Fruit fly (Drosophila melanogaster) whole organism, embryonic: ENCODE results near the gene CG8641.
A peak's percentile ranks its signal among the peaks of the same experiment; 100 is the strongest.

ENCODE experiments used
- Blimp-1 ChIP-seq: fragments of 200-800 bp; sonication (Bioruptor generic); optimal IDR thresholded peaks from 3 replicates; lab custom pipeline; 2018; ENCODE audit warnings: missing biosample characterization, missing genetic modification characterization, mild to moderate bottlenecking, moderate library complexity, missing genetic modification reagents
- CG11504 ChIP-seq: fragments of 200-800 bp; sonication (Bioruptor generic); optimal IDR thresholded peaks from 3 replicates; lab custom pipeline; 2019; ENCODE audit warnings: missing biosample characterization, mild to moderate bottlenecking, missing genetic modification characterization, moderate library complexity
- CG12071 ChIP-seq: fragments of 200-800 bp; sonication (Bioruptor generic); optimal IDR thresholded peaks from 3 replicates; lab custom pipeline; 2018; ENCODE audit warnings: missing biosample characterization, mild to moderate bottlenecking, missing genetic modification characterization
- CG13287 ChIP-seq: fragments of 200-800 bp; sonication (Bioruptor generic); IDR thresholded peaks from 2 replicates; pipeline ENCODE4 v1.3.6; 2022; ENCODE audit warnings: missing biosample characterization, missing genetic modification characterization; ENCODE audit not compliant: partially characterized antibody
- CG15269 ChIP-seq: fragments of 200-800 bp; sonication (Bioruptor generic); optimal IDR thresholded peaks from 2 replicates; lab custom pipeline; 2018; ENCODE audit warnings: missing biosample characterization, mild to moderate bottlenecking, missing genetic modification characterization, moderate library complexity
- CG17802 ChIP-seq: fragments of 200-800 bp; sonication (Bioruptor generic); optimal IDR thresholded peaks from 2 replicates; lab custom pipeline; 2018; ENCODE audit warnings: missing biosample characterization, mild to moderate bottlenecking, missing genetic modification characterization, moderate library complexity
- CG2712 ChIP-seq: fragments of 200-800 bp; optimal IDR thresholded peaks from 3 replicates; lab custom pipeline; 2019; ENCODE audit warnings: missing biosample characterization, mild to moderate bottlenecking, missing genetic modification characterization, moderate library complexity
- CG2889 ChIP-seq: fragments of 200-800 bp; sonication (Bioruptor generic); IDR thresholded peaks from 3 replicates; pipeline ENCODE4 v1.3.6; 2022; ENCODE audit warnings: missing biosample characterization, missing genetic modification characterization
- CG3407 ChIP-seq: fragments of 200-800 bp; sonication (Bioruptor generic); optimal IDR thresholded peaks from 2 replicates; lab custom pipeline; 2018; ENCODE audit warnings: missing biosample characterization, mild to moderate bottlenecking, missing genetic modification characterization
- CG7786 ChIP-seq: fragments of 200-800 bp; sonication (Bioruptor generic); optimal IDR thresholded peaks from 2 replicates; lab custom pipeline; 2016; ENCODE audit warnings: missing biosample characterization, missing genetic modification characterization
- CG7839 ChIP-seq: fragments of 200-800 bp; sonication (Bioruptor generic); optimal IDR thresholded peaks from 3 replicates; lab custom pipeline; 2018; ENCODE audit warnings: missing biosample characterization, mild to moderate bottlenecking, missing genetic modification characterization, moderate library complexity
- D19A ChIP-seq: fragments of 200-800 bp; optimal IDR thresholded peaks from 3 replicates; lab custom pipeline; 2019; ENCODE audit warnings: missing biosample characterization, mild to moderate bottlenecking, missing genetic modification characterization, moderate library complexity
- Ets65A ChIP-seq: fragments of 200-800 bp; sonication (Bioruptor generic); peaks from one replicate; lab custom pipeline; 2016; ENCODE audit warnings: missing biosample characterization, missing genetic modification characterization
- Fer2 ChIP-seq: fragments of 200-800 bp; sonication (Bioruptor generic); optimal IDR thresholded peaks from 2 replicates; lab custom pipeline; 2018; ENCODE audit warnings: missing biosample characterization, mild to moderate bottlenecking, missing genetic modification characterization, moderate library complexity
- NC2α ChIP-seq: fragments of 200-800 bp; sonication (Bioruptor generic); optimal IDR thresholded peaks from 2 replicates; lab custom pipeline; 2016; ENCODE audit warnings: missing biosample characterization, missing genetic modification characterization
- NFAT ChIP-seq: fragments of 200-800 bp; sonication (Bioruptor generic); IDR thresholded peaks from 2 replicates; pipeline ENCODE4 v1.3.6; 2022; ENCODE audit warnings: missing biosample characterization, missing genetic modification characterization
- Ptx1 ChIP-seq: fragments of 200-800 bp; sonication (Bioruptor generic); IDR thresholded peaks from 2 replicates; pipeline ENCODE4 v1.3.6; 2022; ENCODE audit warnings: missing biosample characterization, missing genetic modification characterization
- Sox102F ChIP-seq: fragments of 200-800 bp; sonication (Bioruptor generic); optimal IDR thresholded peaks from 2 replicates; lab custom pipeline; 2018; ENCODE audit warnings: missing biosample characterization, mild to moderate bottlenecking, missing genetic modification characterization, moderate library complexity
- Usf ChIP-seq: fragments of 200-800 bp; sonication (Bioruptor generic); optimal IDR thresholded peaks from 2 replicates; lab custom pipeline; 2017; ENCODE audit warnings: missing genotype, missing biosample characterization, missing genetic modification characterization
- ap ChIP-seq: fragments of 200-800 bp; sonication (Bioruptor generic); IDR thresholded peaks from 2 replicates; pipeline ENCODE4 v1.3.6; 2022; ENCODE audit warnings: missing biosample characterization, missing genetic modification characterization
- bsh ChIP-seq, 2 experiments: fragments of 200-800 bp; sonication (Bioruptor generic); optimal IDR thresholded peaks; 2 replicates each; lab custom pipeline; 2017 to 2018; ENCODE audit warnings: mild to moderate bottlenecking in 2 of 2, missing biosample characterization in 2 of 2, missing genetic modification characterization in 2 of 2, moderate library complexity in 1 of 2
- croc ChIP-seq: fragments of 200-800 bp; sonication (Bioruptor generic); conservative IDR thresholded peaks from 3 replicates; pipeline ENCODE4 v1.3.6; 2022; ENCODE audit warnings: missing biosample characterization, missing genetic modification characterization
- cwo ChIP-seq: fragments of 200-800 bp; sonication (Bioruptor generic); optimal IDR thresholded peaks from 3 replicates; lab custom pipeline; 2017; ENCODE audit warnings: missing biosample characterization, missing genetic modification characterization, mild to moderate bottlenecking, moderate library complexity, missing genetic modification reagents
- dpn ChIP-seq, 2 experiments: fragments of 200-800 bp; sonication (Bioruptor generic); optimal IDR thresholded peaks; 3 replicates each; lab custom pipeline; 2016; ENCODE audit warnings: missing biosample characterization in 2 of 2, missing genetic modification characterization in 2 of 2
- fd102C ChIP-seq: fragments of 200-800 bp; sonication (Bioruptor generic); optimal IDR thresholded peaks from 2 replicates; lab custom pipeline; 2018; ENCODE audit warnings: missing biosample characterization, mild to moderate bottlenecking, missing genetic modification characterization, moderate library complexity
- gem ChIP-seq: fragments of 200-800 bp; sonication (Bioruptor generic); optimal IDR thresholded peaks from 2 replicates; lab custom pipeline; 2019; ENCODE audit warnings: missing biosample characterization, mild to moderate bottlenecking, missing genetic modification characterization, moderate library complexity
- hkb ChIP-seq, 2 experiments: fragments of 200-800 bp in 1 of 2; fragments of >200 bp in 1 of 2; sonication (Bioruptor generic) in 1 of 2; IDR thresholded peaks in 1 of 2; optimal IDR thresholded peaks in 1 of 2; 2 replicates each; pipeline versions ENCODE4 v1.3.6 to Lab custom; 2017 to 2022; ENCODE audit warnings: missing biosample characterization in 1 of 2, missing genetic modification characterization in 1 of 2
- lab ChIP-seq: fragments of 200-800 bp; sonication (Bioruptor generic); optimal IDR thresholded peaks from 3 replicates; lab custom pipeline; 2017; ENCODE audit warnings: missing biosample characterization, missing genetic modification characterization, mild to moderate bottlenecking, moderate library complexity, missing genetic modification reagents
- nmo ChIP-seq: fragments of 200-800 bp; sonication (Bioruptor generic); optimal IDR thresholded peaks from 2 replicates; lab custom pipeline; 2018; ENCODE audit warnings: missing biosample characterization, mild to moderate bottlenecking, missing genetic modification characterization, moderate library complexity
- oc ChIP-seq: fragments of 200-800 bp; sonication (Bioruptor generic); optimal IDR thresholded peaks from 2 replicates; lab custom pipeline; 2018; ENCODE audit warnings: missing biosample characterization, mild to moderate bottlenecking, missing genetic modification characterization, moderate library complexity
- ro ChIP-seq: fragments of 200-800 bp; sonication (Bioruptor generic); IDR thresholded peaks from 2 replicates; pipeline ENCODE4 v1.3.6; 2022; ENCODE audit warnings: missing biosample characterization, missing genetic modification characterization
- sens ChIP-seq: fragments of 200-800 bp; sonication (Bioruptor generic); peaks from one replicate; lab custom pipeline; 2016; ENCODE audit warnings: missing biosample characterization, missing genetic modification characterization
- sens-2 ChIP-seq: fragments of 200-800 bp; sonication (Bioruptor generic); IDR thresholded peaks from 2 replicates; pipeline ENCODE4 v1.3.6; 2022; ENCODE audit warnings: missing biosample characterization, missing genetic modification characterization
- sisA ChIP-seq: fragments of 200-800 bp; sonication (Bioruptor generic); IDR thresholded peaks from 2 replicates; pipeline ENCODE4 v1.3.6; 2022; ENCODE audit warnings: missing biosample characterization, missing genetic modification characterization
- ttk ChIP-seq: fragments of 200-800 bp; sonication (Bioruptor generic); IDR thresholded peaks from 2 replicates; pipeline ENCODE4 v2.1.2; 2022; ENCODE audit warnings: missing biosample characterization, missing genetic modification characterization
- unpg ChIP-seq: fragments of 200-800 bp; sonication (Bioruptor generic); optimal IDR thresholded peaks from 3 replicates; lab custom pipeline; 2018; ENCODE audit warnings: missing biosample characterization, mild to moderate bottlenecking, missing genetic modification characterization, moderate library complexity

The CG8641 gene

DNA sequence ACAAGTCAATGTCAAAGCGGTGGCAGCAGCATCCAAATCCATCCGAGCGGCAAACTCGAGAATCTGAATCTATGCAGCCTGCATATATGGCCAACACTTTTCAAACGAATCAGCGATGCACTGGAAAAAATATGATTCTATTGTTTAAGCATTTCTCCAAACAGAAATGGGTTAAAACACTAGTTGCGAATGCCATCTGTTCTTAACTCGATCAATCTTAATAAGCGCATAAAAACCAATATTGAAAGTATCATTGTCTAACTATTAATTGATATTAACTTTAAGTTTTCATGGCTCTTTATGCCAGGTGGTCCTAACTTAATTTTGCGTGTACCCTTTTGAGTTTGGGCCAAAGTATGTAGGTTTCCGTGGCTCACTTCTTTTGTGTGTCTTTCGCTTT is 28.4 kb upstream of the CG8641 start (continued):
- TF ChIP-seq CG2712 (tag; lab: Kevin White, UChicago) (peak; percentile 17), CG12071 (no peak), CG13287 (GFP tag; lab: Robert Waterston, UW) (no peak), CG17802 (no peak), CG7786 (GFP tag; lab: Kevin White, UChicago) (no peak), hkb (optimal IDR thresholded peaks at IDR 0.05; lab: Kevin White, UChicago) (no peak), hkb (GFP tag; IDR thresholded peaks at IDR 0.05; lab: Robert Waterston, UW) (peak; percentile 31; the same call in 1 of the 2 replicates), NFAT (GFP tag; lab: Robert Waterston, UW) (no peak), CG15269 (tag; lab: Kevin White, UChicago) (peak; percentile 21), CG11504 (tag; lab: Kevin White, UChicago) (peak; percentile 59), gem (tag; lab: Kevin White, UChicago) (peak; percentile 45), CG7839 (tag; lab: Kevin White, UChicago) (peak; percentile 8), Sox102F (GFP tag; lab: Kevin White, UChicago) (peak; percentile 49), sisA (GFP tag; lab: Robert Waterston, UW) (0 out of 2 replicates have a peak, but pooled peaks have one; percentile 8), sens (GFP tag; lab: Kevin White, UChicago) (peak; percentile 64), Ptx1 (GFP tag; lab: Robert Waterston, UW) (peak; percentile 33; the same call in 1 of the 2 replicates), nmo (GFP tag; lab: Kevin White, UChicago) (peak; percentile 3), sens-2 (GFP tag; lab: Robert Waterston, UW) (no peak), NC2α (GFP tag; lab: Kevin White, UChicago) (no peak), CG3407 (peak; percentile 3), ro (GFP tag; lab: Robert Waterston, UW) (no peak), Usf (no peak), ttk (GFP tag; lab: Robert Waterston, UW) (no peak), dpn (GFP tag; optimal IDR thresholded peaks at IDR 0.05; lab: Kevin White, UChicago) (no peak), ap (GFP tag; lab: Robert Waterston, UW) (no peak), bsh (GFP tag; optimal IDR thresholded peaks at IDR 0.05; lab: Kevin White, UChicago) (peak in 1 of 2 experiments; percentile 37), fd102C (GFP tag; lab: Kevin White, UChicago) (no peak), oc (tag; lab: Kevin White, UChicago) (no peak), Blimp-1 (GFP tag; lab: Kevin White, UChicago) (peak; percentile 42), Fer2 (tag; lab: Kevin White, UChicago) (no peak), croc (GFP tag; lab: Robert Waterston, UW) (no peak), lab (GFP tag; lab: Kevin White, UChicago) (peak; percentile 2)

DNA sequence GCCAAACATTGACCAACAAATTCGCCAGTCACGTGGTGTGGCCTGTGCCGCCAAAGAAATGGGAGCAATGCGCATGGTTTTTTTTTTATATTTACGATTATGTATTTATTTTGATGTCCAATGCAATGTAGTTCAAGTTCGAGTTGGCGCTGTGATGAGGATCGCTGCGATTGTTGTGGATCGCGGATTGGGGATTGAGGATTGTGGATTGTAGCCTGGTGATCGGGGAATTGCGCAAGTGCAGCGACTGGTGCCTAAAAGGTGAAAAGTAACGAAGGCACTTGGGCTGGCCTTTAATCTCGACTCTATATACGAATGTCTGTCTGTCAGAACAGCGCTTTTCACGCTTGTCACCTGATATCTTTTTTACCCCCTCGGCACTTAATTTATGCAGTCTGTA is 27.2 kb upstream of the CG8641 start:
- TF ChIP-seq CG2889: 0 out of 3 replicates have a peak, but pooled peaks have one; percentile 21
- TF ChIP-seq Ets65A (GFP tag; lab: Kevin White, UChicago): peak; percentile 93
- no peak for TF ChIP-seq cwo (GFP tag; lab: Kevin White, UChicago)

DNA sequence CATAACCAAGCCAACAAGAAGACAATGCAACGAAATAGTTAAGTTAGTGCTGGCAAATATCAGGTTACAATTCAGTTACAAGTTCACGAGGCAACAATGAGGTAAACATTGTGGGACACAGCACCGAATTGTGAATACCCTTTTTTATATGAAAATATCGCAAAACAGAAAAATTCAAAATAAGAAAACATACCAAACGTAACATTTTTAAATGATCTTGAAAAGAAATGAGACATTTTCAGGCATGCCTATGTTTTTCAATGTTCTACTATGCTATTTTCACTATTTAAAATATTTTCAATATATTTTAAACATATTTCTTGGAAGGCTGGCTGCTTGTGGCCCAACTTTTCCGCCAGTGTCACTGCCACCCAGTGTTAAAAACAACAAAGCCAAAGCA is 26.7 kb upstream of the CG8641 start:
- TF ChIP-seq unpg: no peak
- TF ChIP-seq CG11504 (tag; lab: Kevin White, UChicago): peak; percentile 11
- TF ChIP-seq D19A (tag; lab: Kevin White, UChicago): peak; percentile 57
